Worm (Caenorhabditis elegans) whole organism, young adult: ENCODE results near the gene gmeb-3.

ENCODE experiments used
- B0336.3 ChIP-seq: fragments of 200-800 bp; sonication (Bioruptor generic); IDR thresholded peaks from 2 replicates; pipeline ENCODE4 v1.3.6; 2022; ENCODE audit warnings: missing genetic modification characterization, missing compliant biosample characterization
- C06A6.2 ChIP-seq: fragments of 200-800 bp; sonication (Bioruptor generic); conservative IDR thresholded peaks from 2 replicates; pipeline ENCODE4 v1.3.6; 2022; ENCODE audit warnings: missing genetic modification characterization, missing compliant biosample characterization
- C17E4.6 ChIP-seq: fragments of 200-800 bp; sonication (Bioruptor generic); IDR thresholded peaks from 2 replicates; pipeline ENCODE4 v1.3.6; 2022; ENCODE audit warnings: missing genetic modification reagents, missing genetic modification characterization, missing compliant biosample characterization
- F10E7.11 ChIP-seq: sonication (generic microtip); optimal IDR thresholded peaks from 2 replicates; lab custom pipeline; 2017; ENCODE audit warnings: mild to moderate bottlenecking, missing genetic modification characterization, moderate library complexity, missing compliant biosample characterization
- F22D6.2 ChIP-seq: sonication (generic microtip); optimal IDR thresholded peaks from 2 replicates; lab custom pipeline; 2016; ENCODE audit warnings: mild to moderate bottlenecking, missing genetic modification characterization, missing compliant biosample characterization
- F57A8.1 ChIP-seq: fragments of 200-800 bp; sonication (Bioruptor generic); optimal IDR thresholded peaks from 2 replicates; lab custom pipeline; 2018; ENCODE audit warnings: mild to moderate bottlenecking, missing genetic modification characterization, moderate library complexity, missing compliant biosample characterization
- K11D2.4 ChIP-seq: fragments of 200-800 bp; sonication (Bioruptor generic); IDR thresholded peaks from 2 replicates; pipeline ENCODE4 v1.3.6; 2022; ENCODE audit warnings: missing genetic modification reagents, missing genetic modification characterization, missing compliant biosample characterization
- K12H6.12 ChIP-seq: fragments of 200-800 bp; sonication (Bioruptor generic); optimal IDR thresholded peaks from 2 replicates; lab custom pipeline; 2018; ENCODE audit warnings: mild to moderate bottlenecking, missing genetic modification characterization, missing compliant biosample characterization
- Y53G8AR.9 ChIP-seq: fragments of 200-800 bp; sonication (Bioruptor generic); conservative IDR thresholded peaks from 2 replicates; pipeline ENCODE4 v1.3.6; 2022; ENCODE audit warnings: missing genetic modification reagents, missing genetic modification characterization, missing compliant biosample characterization
- Y79H2A.3 ChIP-seq: fragments of 200-800 bp; sonication (Bioruptor generic); conservative IDR thresholded peaks from 2 replicates; pipeline ENCODE4 v1.3.6; 2022; ENCODE audit warnings: missing genetic modification reagents, missing genetic modification characterization, missing compliant biosample characterization
- akir-1 ChIP-seq: fragments of 200-800 bp; sonication (Bioruptor generic); optimal IDR thresholded peaks from 2 replicates; lab custom pipeline; 2018; ENCODE audit warnings: mild to moderate bottlenecking, missing genetic modification characterization, moderate library complexity, missing compliant biosample characterization
- ama-1 ChIP-seq, 3 experiments: fragments of 150-350 bp in 1 of 3; sonication (generic microtip) in 2 of 3; optimal IDR thresholded peaks; 2 replicates each; lab custom pipeline; 2014 to 2018; ENCODE audit warnings: missing biosample characterization in 2 of 3, missing genetic modification characterization in 2 of 3, missing genetic modification reagents in 2 of 3
- atf-7 ChIP-seq: sonication (generic microtip); optimal IDR thresholded peaks from 2 replicates; lab custom pipeline; 2017; ENCODE audit warnings: mild to moderate bottlenecking, missing genetic modification characterization, missing compliant biosample characterization
- attf-5 ChIP-seq: fragments of 200-800 bp; sonication (Bioruptor generic); optimal IDR thresholded peaks from 2 replicates; lab custom pipeline; 2018; ENCODE audit warnings: mild to moderate bottlenecking, missing genetic modification characterization, missing compliant biosample characterization
- bed-1 ChIP-seq: fragments of 200-800 bp; sonication (Bioruptor generic); IDR thresholded peaks from 2 replicates; pipeline ENCODE4 v1.3.6; 2022; ENCODE audit warnings: missing genetic modification reagents, missing genetic modification characterization, missing compliant biosample characterization
- bed-2 ChIP-seq: fragments of 200-800 bp; sonication (Bioruptor generic); IDR thresholded peaks from 2 replicates; pipeline ENCODE4 v1.3.6; 2022; ENCODE audit warnings: missing genetic modification reagents, missing genetic modification characterization, missing compliant biosample characterization
- cebp-1 ChIP-seq, 2 experiments: fragments of 200-800 bp in 1 of 2; sonication (Bioruptor generic) in 1 of 2; sonication (generic microtip) in 1 of 2; IDR thresholded peaks in 1 of 2; optimal IDR thresholded peaks in 1 of 2; 2 replicates each; pipeline versions ENCODE4 v1.3.6 to Lab custom; 2017 to 2022; ENCODE audit warnings: missing compliant biosample characterization in 2 of 2, missing genetic modification characterization in 2 of 2, mild to moderate bottlenecking in 1 of 2, missing genetic modification reagents in 1 of 2, moderate library complexity in 1 of 2
- ceh-100 ChIP-seq: fragments of 200-800 bp; sonication (Bioruptor generic); IDR thresholded peaks from 2 replicates; pipeline ENCODE4 v1.3.6; 2022; ENCODE audit warnings: missing genetic modification reagents, missing genetic modification characterization, missing compliant biosample characterization
- ceh-40 ChIP-seq: fragments of 200-800 bp; sonication (Bioruptor generic); IDR thresholded peaks from 2 replicates; pipeline ENCODE4 v1.3.6; 2022; ENCODE audit warnings: missing genetic modification characterization, missing compliant biosample characterization
- chd-7 ChIP-seq: sonication (generic microtip); optimal IDR thresholded peaks from 2 replicates; lab custom pipeline; 2016; ENCODE audit warnings: mild to moderate bottlenecking, missing genetic modification characterization, moderate library complexity, missing compliant biosample characterization
- dox-1 ChIP-seq: fragments of 200-800 bp; sonication (Bioruptor generic); IDR thresholded peaks from 2 replicates; pipeline ENCODE4 v1.3.6; 2022; ENCODE audit warnings: missing genetic modification reagents, missing genetic modification characterization, missing compliant biosample characterization
- dpl-1 ChIP-seq: fragments of 150-350 bp; optimal IDR thresholded peaks from 2 replicates; lab custom pipeline; 2014; ENCODE audit warnings: missing biosample characterization, missing genetic modification reagents, missing genetic modification characterization
- ekl-4 ChIP-seq: fragments of 200-800 bp; sonication (Bioruptor generic); IDR thresholded peaks from 2 replicates; pipeline ENCODE4 v1.3.6; 2022; ENCODE audit warnings: missing genetic modification reagents, missing genetic modification characterization, missing compliant biosample characterization
- lag-1 ChIP-seq: fragments of 200-800 bp; sonication (Bioruptor generic); IDR thresholded peaks from 2 replicates; pipeline ENCODE4 v1.3.6; 2022; ENCODE audit warnings: missing genetic modification reagents, missing genetic modification characterization, missing compliant biosample characterization
- let-526 ChIP-seq: fragments of 200-800 bp; sonication (Bioruptor generic); IDR thresholded peaks from 2 replicates; pipeline ENCODE4 v1.3.6; 2022; ENCODE audit warnings: missing genetic modification reagents, missing genetic modification characterization, missing compliant biosample characterization
- lin-35 ChIP-seq, 3 experiments: fragments of 150-350 bp in 2 of 3; sonication (generic microtip) in 1 of 3; optimal IDR thresholded peaks; 2 replicates each; lab custom pipeline; 2014 to 2018; ENCODE audit warnings: missing biosample characterization in 3 of 3, missing genetic modification characterization in 3 of 3, missing genetic modification reagents in 3 of 3
- lin-54 ChIP-seq: fragments of 200-800 bp; sonication (Bioruptor generic); optimal IDR thresholded peaks from 2 replicates; lab custom pipeline; 2018; ENCODE audit warnings: mild to moderate bottlenecking, missing genetic modification characterization, missing compliant biosample characterization
- madf-6 ChIP-seq: fragments of 200-800 bp; sonication (Bioruptor generic); IDR thresholded peaks from 2 replicates; pipeline ENCODE4 v1.3.6; 2022; ENCODE audit warnings: missing genetic modification reagents, missing genetic modification characterization, missing compliant biosample characterization
- mxl-1 ChIP-seq: sonication (generic microtip); optimal IDR thresholded peaks from 2 replicates; lab custom pipeline; 2016; ENCODE audit warnings: missing genetic modification characterization, missing compliant biosample characterization
- nfyb-1 ChIP-seq: fragments of 200-800 bp; sonication (Bioruptor generic); IDR thresholded peaks from 2 replicates; pipeline ENCODE4 v1.3.6; 2022; ENCODE audit warnings: missing genetic modification reagents, missing genetic modification characterization, missing compliant biosample characterization
- nhr-120 ChIP-seq: fragments of 200-800 bp; sonication (Bioruptor generic); IDR thresholded peaks from 2 replicates; pipeline ENCODE4 v1.3.6; 2022; ENCODE audit warnings: missing genetic modification characterization, missing compliant biosample characterization
- pha-4 ChIP-seq: fragments of 150-350 bp; sonication (generic microtip); optimal IDR thresholded peaks from 2 replicates; lab custom pipeline; 2014; ENCODE audit warnings: missing biosample characterization, missing genetic modification reagents, missing genetic modification characterization
- snpc-4 ChIP-seq, 5 experiments: fragments of 150-350 bp in 1 of 5; sonication (generic microtip) in 4 of 5; optimal IDR thresholded peaks; 2 replicates each; lab custom pipeline; 2014 to 2018; ENCODE audit warnings: missing genetic modification characterization in 5 of 5, missing biosample characterization in 3 of 5, antibody characterized with exemption in 2 of 5, mild to moderate bottlenecking in 2 of 5, missing compliant biosample characterization in 2 of 5, missing genotype in 2 of 5, moderate library complexity in 2 of 5, missing genetic modification reagents in 1 of 5
- somi-1 ChIP-seq: fragments of 200-800 bp; sonication (Bioruptor generic); optimal IDR thresholded peaks from 2 replicates; lab custom pipeline; 2018; ENCODE audit warnings: mild to moderate bottlenecking, missing genetic modification characterization, missing compliant biosample characterization
- tlf-1 ChIP-seq: fragments of 200-800 bp; sonication (Bioruptor generic); optimal IDR thresholded peaks from 2 replicates; lab custom pipeline; 2018; ENCODE audit warnings: mild to moderate bottlenecking, missing genetic modification characterization, missing compliant biosample characterization
- zfh-2 ChIP-seq: fragments of 200-800 bp; sonication (Bioruptor generic); conservative IDR thresholded peaks from 2 replicates; pipeline ENCODE4 v1.3.6; 2022; ENCODE audit warnings: missing genetic modification reagents, missing genetic modification characterization, missing compliant biosample characterization
- ztf-25 ChIP-seq: fragments of 200-800 bp; sonication (Bioruptor generic); IDR thresholded peaks from 2 replicates; pipeline ENCODE4 v1.3.6; 2022; ENCODE audit warnings: missing genetic modification reagents, missing genetic modification characterization, missing compliant biosample characterization

Gene gmeb-3

DNA sequence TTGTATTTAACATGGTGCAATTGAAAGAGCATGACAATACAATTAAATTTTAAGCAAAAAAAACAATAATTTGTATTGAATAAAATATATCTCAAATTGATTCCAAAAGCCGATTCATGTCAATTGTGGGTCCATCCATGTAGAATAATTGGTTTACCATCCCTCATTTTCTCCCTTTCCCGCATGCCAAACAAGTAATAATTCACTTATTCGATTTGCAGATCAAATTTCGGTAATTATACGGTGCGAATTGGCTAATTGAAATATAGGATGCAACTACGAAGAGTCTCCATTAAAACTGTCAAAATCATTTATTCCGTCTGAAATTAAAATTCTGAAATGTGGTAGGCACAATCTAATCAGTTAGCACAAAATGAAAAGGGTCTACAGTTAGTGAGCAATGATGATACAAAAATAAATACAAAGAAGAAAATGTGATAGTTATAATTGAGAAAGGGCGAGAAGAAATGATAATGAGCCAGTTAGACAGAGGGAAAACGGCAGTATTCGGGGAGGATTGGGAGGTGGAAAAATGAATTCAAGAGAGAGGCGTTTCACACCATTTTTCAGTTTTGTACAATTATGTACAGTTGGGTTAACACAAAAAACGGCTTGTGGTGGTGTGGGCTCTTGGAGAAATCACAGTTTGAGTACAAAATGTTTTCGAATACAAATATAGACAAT is 21.5 kb downstream of the gmeb-3 start (continued):
- TF ChIP-seq F10E7.11 (tag; lab: Kevin White, UChicago) (no peak), C17E4.6 (GFP tag; lab: Robert Waterston, UW) (no peak), dox-1 (GFP tag; lab: Robert Waterston, UW) (no peak), ceh-100 (GFP tag; lab: Robert Waterston, UW) (no peak), F22D6.2 (no peak)

ce11 chrIII:3790855-3791254 is 22.6 kb downstream of the gmeb-3 start:
- TF ChIP-seq nfyb-1 (GFP tag; lab: Robert Waterston, UW), result peak; percentile 97
- TF ChIP-seq dox-1 (GFP tag; lab: Robert Waterston, UW), result 0 out of 2 replicates have a peak, but pooled peaks have one; percentile 33
- peak in 1 of 3 experiments; percentile 25 for TF ChIP-seq lin-35 (GFP tag; optimal IDR thresholded peaks at IDR 0.05; lab: Kevin White, UChicago)
- no peak for TF ChIP-seq dpl-1 (GFP tag; lab: Kevin White, UChicago)
- TF ChIP-seq cebp-1 (GFP tag; IDR thresholded peaks at IDR 0.05; lab: Robert Waterston, UW), result no peak
- peak; percentile 12 for TF ChIP-seq cebp-1 (tag; optimal IDR thresholded peaks at IDR 0.05; lab: Kevin White, UChicago)
- TF ChIP-seq K12H6.12 (tag; lab: Kevin White, UChicago), result no peak
- TF ChIP-seq bed-2, result no peak
- peak; percentile 10 for TF ChIP-seq lin-54 (GFP tag; lab: Kevin White, UChicago)
- TF ChIP-seq, all 124 proteins: peak for 5

- TF ChIP-seq ama-1 (optimal IDR thresholded peaks at IDR 0.05; lab: Kevin White, UChicago) (peak; percentile 51), ama-1 (GFP tag; optimal IDR thresholded peaks at IDR 0.05; lab: Kevin White, UChicago) (no peak), madf-6 (GFP tag; lab: Robert Waterston, UW) (0 out of 2 replicates have a peak, but pooled peaks have one; percentile 27), nhr-120 (GFP tag; lab: Robert Waterston, UW) (no peak), let-526 (GFP tag; lab: Robert Waterston, UW) (no peak), ztf-25 (GFP tag; lab: Robert Waterston, UW) (no peak)
Measured at ce11 chrIII:3795933-3796332, 27.6 kb downstream of the gmeb-3 start.

DNA sequence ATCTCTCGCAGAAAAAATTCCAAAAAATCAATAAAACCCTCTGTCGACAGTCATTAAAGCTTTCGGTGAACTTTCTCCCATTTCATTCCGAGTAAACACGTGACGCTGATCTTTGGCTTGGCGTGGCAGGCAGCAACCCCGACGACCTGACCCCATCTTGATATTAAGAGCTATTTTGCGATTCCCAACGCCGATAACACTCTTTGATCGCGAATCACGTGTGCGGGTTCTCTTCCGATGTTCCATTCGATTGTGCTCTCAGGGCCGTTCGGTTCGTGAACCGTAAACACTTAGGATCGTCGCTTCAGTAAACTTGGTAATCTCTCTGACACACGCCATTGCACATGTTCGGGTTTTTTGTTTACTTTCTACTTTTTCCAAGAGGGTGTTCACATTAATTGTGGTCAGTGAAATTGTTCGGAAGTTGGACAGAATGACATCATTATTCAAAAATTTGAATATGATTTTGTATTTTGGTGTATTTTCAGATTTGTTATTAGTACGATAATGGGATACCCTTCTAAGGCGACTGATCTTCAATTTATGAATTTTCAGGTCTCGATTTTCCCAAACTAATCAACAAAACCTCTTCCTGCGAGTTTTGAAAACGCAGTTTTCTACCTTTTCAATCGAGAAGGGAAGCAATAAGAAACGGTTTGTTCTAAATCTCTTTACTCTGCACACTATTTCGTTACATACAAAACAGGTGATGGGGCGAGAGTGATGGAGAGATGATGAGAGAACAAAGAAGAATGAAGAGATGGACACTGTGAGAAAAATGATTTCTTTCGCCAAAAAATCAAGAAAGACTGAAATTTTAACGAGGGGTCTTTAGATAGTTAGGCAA is 29.1 kb downstream of the gmeb-3 start:
- no peak for TF ChIP-seq bed-1 (GFP tag; lab: Robert Waterston, UW)
- TF ChIP-seq pha-4 (tag; lab: Kevin White, UChicago), result peak; percentile 35
- TF ChIP-seq Y79H2A.3, result no peak
- TF ChIP-seq zfh-2, result peak; percentile 72; the same call in 1 of the 2 replicates
- no peak for TF ChIP-seq somi-1
- TF ChIP-seq C06A6.2 (GFP tag; lab: Robert Waterston, UW), result peak; percentile 24; the same call in 1 of the 2 replicates
- no peak for TF ChIP-seq C17E4.6 (GFP tag; lab: Robert Waterston, UW)
- TF ChIP-seq cebp-1 (GFP tag; IDR thresholded peaks at IDR 0.05; lab: Robert Waterston, UW), result 0 out of 2 replicates have a peak, but pooled peaks have one; percentile 52
- TF ChIP-seq cebp-1 (tag; optimal IDR thresholded peaks at IDR 0.05; lab: Kevin White, UChicago), result peak; percentile 54
- TF ChIP-seq lin-35 (GFP tag; optimal IDR thresholded peaks at IDR 0.05; lab: Kevin White, UChicago), result peak in 1 of 3 experiments; percentile 23
- no peak for TF ChIP-seq tlf-1
- TF ChIP-seq chd-7 (tag; lab: Kevin White, UChicago), result peak; percentile 24
- TF ChIP-seq Y53G8AR.9 (GFP tag; lab: Robert Waterston, UW), result 0 out of 2 replicates have a peak, but pooled peaks have one; percentile 18
- peak; percentile 12 for TF ChIP-seq atf-7 (tag; lab: Kevin White, UChicago)
- TF ChIP-seq ekl-4 (GFP tag; lab: Robert Waterston, UW), result 0 out of 2 replicates have a peak, but pooled peaks have one; percentile 40
- TF ChIP-seq mxl-1 (tag; lab: Kevin White, UChicago), result no peak
- TF ChIP-seq B0336.3, result no peak
- no peak for TF ChIP-seq akir-1
- peak; percentile 18 for TF ChIP-seq attf-5 (GFP tag; lab: Kevin White, UChicago)
- 0 out of 2 replicates have a peak, but pooled peaks have one; percentile 6 for TF ChIP-seq lag-1 (GFP tag; lab: Robert Waterston, UW)
- TF ChIP-seq K11D2.4 (GFP tag; lab: Robert Waterston, UW), result peak; percentile 22; the same call in 1 of the 2 replicates
- TF ChIP-seq ceh-100 (GFP tag; lab: Robert Waterston, UW), result no peak
- TF ChIP-seq nfyb-1 (GFP tag; lab: Robert Waterston, UW), result peak; percentile 68; the same call in 1 of the 2 replicates
- TF ChIP-seq K12H6.12 (tag; lab: Kevin White, UChicago), result peak; percentile 32
- TF ChIP-seq ceh-40, result no peak
- TF ChIP-seq snpc-4 (GFP tag; optimal IDR thresholded peaks at IDR 0.05; lab: Kevin White, UChicago), result no peak
- TF ChIP-seq snpc-4 (tag; optimal IDR thresholded peaks at IDR 0.05; lab: Kevin White, UChicago), result peak in 1 of 4 experiments; percentile 18
- no peak for TF ChIP-seq F57A8.1 (GFP tag; lab: Kevin White, UChicago)
